Fruit fly (Drosophila melanogaster): Measurements from ENCODE around the gene Sfp24Ba.

Sfp24Ba gene

dm6 chr2L:3632047-3632880 lies 36.1 kb downstream of the Sfp24Ba start (continued):
- TF ChIP-seq dpn (GFP tag; optimal IDR thresholded peaks at IDR 0.05), result peak; percentile 93 to 95
- TF ChIP-seq Mad (GFP tag; optimal IDR thresholded peaks at IDR 0.05), result peak; percentile 91
- TF ChIP-seq CG3847 (GFP tag; IDR thresholded peaks at IDR 0.05), result peak; percentile 95
- TF ChIP-seq cas (GFP tag; IDR thresholded peaks at IDR 0.05), result peak; percentile 90
- TF ChIP-seq HLH4C (GFP tag; IDR thresholded peaks at IDR 0.05; ENCODE audit: partially characterized antibody), result no peak
- TF ChIP-seq CG1603 (tag; optimal IDR thresholded peaks at IDR 0.05), result peak; percentile 95
- TF ChIP-seq CG3995 (GFP tag; optimal IDR thresholded peaks at IDR 0.05), result peak; percentile 83
- peak; percentile 99 for TF ChIP-seq Drgx (GFP tag; IDR thresholded peaks at IDR 0.05)
- peak; percentile 100 for TF ChIP-seq sens (GFP tag)
- TF ChIP-seq Six4 (GFP tag; optimal IDR thresholded peaks at IDR 0.05), result peak; percentile 97
- peak; percentile 75 for TF ChIP-seq CG5245 (GFP tag; optimal IDR thresholded peaks at IDR 0.05)
- peak; percentile 94 for TF ChIP-seq sob (GFP tag; IDR thresholded peaks at IDR 0.05)
- peak; percentile 86 for TF ChIP-seq CG30431 (GFP tag; optimal IDR thresholded peaks at IDR 0.05)
- TF ChIP-seq lilli (GFP tag; optimal IDR thresholded peaks at IDR 0.05), result peak; percentile 99
- peak; percentile 100 for TF ChIP-seq CG2712 (tag; optimal IDR thresholded peaks at IDR 0.05)
- TF ChIP-seq CG31365 (tag; optimal IDR thresholded peaks at IDR 0.05), result peak; percentile 94
- TF ChIP-seq oc (tag; optimal IDR thresholded peaks at IDR 0.05), result peak; percentile 89
- TF ChIP-seq CG3065 (GFP tag; optimal IDR thresholded peaks at IDR 0.05), result peak; percentile 86
- TF ChIP-seq slbo (GFP tag; IDR thresholded peaks at IDR 0.05), result peak; percentile 96
- peak; percentile 94 for TF ChIP-seq CG13424 (tag; optimal IDR thresholded peaks at IDR 0.05)
- TF ChIP-seq CG32767 (GFP tag; IDR thresholded peaks at IDR 0.05), result peak; percentile 96
- TF ChIP-seq en (GFP tag; optimal IDR thresholded peaks at IDR 0.05), result peak; percentile 96
- no peak for TF ChIP-seq knrl (GFP tag; IDR thresholded peaks at IDR 0.05; ENCODE audit: partially characterized antibody)
- peak; percentile 99 for TF ChIP-seq ind (GFP tag; optimal IDR thresholded peaks at IDR 0.05)
- peak; percentile 69 for TF ChIP-seq Kr (GFP tag; optimal IDR thresholded peaks at IDR 0.05)
- TF ChIP-seq CrebB (tag; optimal IDR thresholded peaks at IDR 0.05), result peak; percentile 91
- TF ChIP-seq CTCF (GFP tag; optimal IDR thresholded peaks at IDR 0.05), result peak; percentile 81
- peak; percentile 91 for TF ChIP-seq sim (GFP tag; IDR thresholded peaks at IDR 0.05)
- TF ChIP-seq CG2116 (GFP tag; optimal IDR thresholded peaks at IDR 0.05), result peak; percentile 73
- peak; percentile 77 for TF ChIP-seq wek (GFP tag; optimal IDR thresholded peaks at IDR 0.05)
- TF ChIP-seq schlank (tag; optimal IDR thresholded peaks at IDR 0.05), result peak; percentile 79
- peak; percentile 53 for TF ChIP-seq YL-1 (GFP tag; optimal IDR thresholded peaks at IDR 0.05)
- TF ChIP-seq CG4617 (GFP tag; optimal IDR thresholded peaks at IDR 0.05; ENCODE audit: borderline replicate concordance), result peak; percentile 81
- no peak for TF ChIP-seq CG7963 (GFP tag; IDR thresholded peaks at IDR 0.05; ENCODE audit: partially characterized antibody)
- TF ChIP-seq phol (tag; optimal IDR thresholded peaks at IDR 0.05), result peak; percentile 99
- TF ChIP-seq NFAT (GFP tag; IDR thresholded peaks at IDR 0.05), result peak; percentile 97
- peak; percentile 98 for TF ChIP-seq CG11695 (GFP tag; IDR thresholded peaks at IDR 0.05)
- peak; percentile 93 for TF ChIP-seq CG15269 (tag; optimal IDR thresholded peaks at IDR 0.05)
- TF ChIP-seq CG10565 (GFP tag; optimal IDR thresholded peaks at IDR 0.05), result peak; percentile 58
- TF ChIP-seq CG4282 (GFP tag; optimal IDR thresholded peaks at IDR 0.05), result peak; percentile 82
- TF ChIP-seq sug (tag; optimal IDR thresholded peaks at IDR 0.05), result peak; percentile 93
- TF ChIP-seq pfk (GFP tag; optimal IDR thresholded peaks at IDR 0.05), result peak; percentile 60
- TF ChIP-seq wdn (GFP tag; IDR thresholded peaks at IDR 0.05), result peak; percentile 90
- peak; percentile 72 for TF ChIP-seq Elba2 (GFP tag; optimal IDR thresholded peaks at IDR 0.05)
- TF ChIP-seq CG12299 (tag; optimal IDR thresholded peaks at IDR 0.05), result peak; percentile 82
- TF ChIP-seq Hr39 (optimal IDR thresholded peaks at IDR 0.05), result no peak
- peak; percentile 97 for TF ChIP-seq mam (GFP tag; optimal IDR thresholded peaks at IDR 0.05)
- TF ChIP-seq CG9876 (GFP tag; optimal IDR thresholded peaks at IDR 0.05), result peak; percentile 82
- TF ChIP-seq mirr (GFP tag; optimal IDR thresholded peaks at IDR 0.05), result peak; percentile 95
- TF ChIP-seq dm (GFP tag; optimal IDR thresholded peaks at IDR 0.05), result peak; percentile 91
